Worm (Caenorhabditis elegans): ENCODE measurements around the gene K05F1.1.
"Not testable (repeated sequence)": the region's sequence is repeated elsewhere in the genome, so short reads cannot be mapped to it uniquely, and the experiment has no call there.

The K05F1.1 gene

ce11 chrII:5805303-5805702, 4.1 kb downstream of the K05F1.1 start, which contains the start of gene K05F1.10:
Gene K05F1.10 (minus strand): TSS chrII:5805473.
- TF ChIP-seq crh-2 (tag; optimal IDR thresholded peaks at IDR 0.05) = peak; percentile 17
- TF ChIP-seq ztf-1 (GFP tag; conservative IDR thresholded peaks at IDR 0.05) = no peak

- TF ChIP-seq fos-1 (tag; optimal IDR thresholded peaks at IDR 0.05) = peak; percentile 80
- no peak for TF ChIP-seq egl-27 (tag; optimal IDR thresholded peaks at IDR 0.05)
- peak; percentile 10 for TF ChIP-seq gmeb-1 (tag; optimal IDR thresholded peaks at IDR 0.05)
- TF ChIP-seq crh-2 (tag; optimal IDR thresholded peaks at IDR 0.05) = peak; percentile 17
These were observed 5.4 kb downstream of the K05F1.1 start for ce11 chrII:5806563-5806962.

- TF ChIP-seq sma-3 (GFP tag; optimal IDR thresholded peaks at IDR 0.05) = no peak
- TF ChIP-seq nhr-23 (tag; optimal IDR thresholded peaks at IDR 0.05) = no peak
- no peak for TF ChIP-seq dmd-4 (tag; optimal IDR thresholded peaks at IDR 0.05)
- TF ChIP-seq sem-4 (tag; optimal IDR thresholded peaks at IDR 0.05) = no peak
- no peak for TF ChIP-seq R02D3.7 (tag; optimal IDR thresholded peaks at IDR 0.05)
- TF ChIP-seq zag-1 (tag; optimal IDR thresholded peaks at IDR 0.05) = no peak
- TF ChIP-seq mdl-1 (tag; optimal IDR thresholded peaks at IDR 0.05) = no peak
These were observed 9.0 kb downstream of the K05F1.1 start, which contains the start of the genes msp-64 and ZK1248.5 for ce11 chrII:5810230-5810629. Gene msp-64 (minus strand): TSS chrII:5810330. Gene ZK1248.5 (plus strand): TSS chrII:5810514.

- TF ChIP-seq ztf-4, ztf-11, lsy-2 (tag; optimal IDR thresholded peaks at IDR 0.05): not testable (repeated sequence)
These were observed 14.2 kb downstream of the K05F1.1 start, which contains the start of gene wago-5 for ce11 chrII:5815382-5815781. Gene wago-5 (minus strand): TSS chrII:5815482.

- no peak for TF ChIP-seq skn-1 (tag; optimal IDR thresholded peaks at IDR 0.05)
- TF ChIP-seq mdl-1 (tag; optimal IDR thresholded peaks at IDR 0.05) = no peak
- TF ChIP-seq R02D3.7 (tag; optimal IDR thresholded peaks at IDR 0.05) = no peak
These were observed 15.2 kb downstream of the K05F1.1 start, which contains the start of gene ZK1248.20 for ce11 chrII:5816346-5816745. Gene ZK1248.20 (plus strand): TSS chrII:5816646.

- TF ChIP-seq elt-1 (tag; optimal IDR thresholded peaks at IDR 0.05) (no peak), alr-1 (tag; optimal IDR thresholded peaks at IDR 0.05) (no peak), mdl-1 (tag; optimal IDR thresholded peaks at IDR 0.05) (no peak), nhr-237 (tag; optimal IDR thresholded peaks at IDR 0.05) (no peak), nhr-6 (tag; optimal IDR thresholded peaks at IDR 0.05) (no peak), nhr-11 (tag; optimal IDR thresholded peaks at IDR 0.05) (no peak), sma-3 (GFP tag; optimal IDR thresholded peaks at IDR 0.05) (no peak)
These were observed 17.1 kb downstream of the K05F1.1 start, which contains the start of gene ZK1248.4 for ce11 chrII:5818298-5818697. Gene ZK1248.4 (plus strand): TSS chrII:5818598.

- TF ChIP-seq R02D3.7 (tag; optimal IDR thresholded peaks at IDR 0.05) (no peak), sma-3 (GFP tag; optimal IDR thresholded peaks at IDR 0.05) (peak; percentile 16), sma-9 (GFP tag; optimal IDR thresholded peaks at IDR 0.05) (peak; percentile 12), sma-9 (tag; optimal IDR thresholded peaks at IDR 0.05) (no peak), ztf-11 (tag; optimal IDR thresholded peaks at IDR 0.05) (no peak), unc-55 (GFP tag; optimal IDR thresholded peaks at IDR 0.05) (peak; percentile 71)
These were observed 18.5 kb downstream of the K05F1.1 start for ce11 chrII:5819655-5820054.

- peak; percentile 36 for TF ChIP-seq crh-2 (tag; optimal IDR thresholded peaks at IDR 0.05)
- TF ChIP-seq blmp-1 (tag; optimal IDR thresholded peaks at IDR 0.05; ENCODE audit: insufficient read depth) = no peak
- TF ChIP-seq ztf-4 (tag; optimal IDR thresholded peaks at IDR 0.05) = no peak
- no peak for TF ChIP-seq Y55F3AM.14 (GFP tag; optimal IDR thresholded peaks at IDR 0.05)
- TF ChIP-seq nhr-21 (tag; optimal IDR thresholded peaks at IDR 0.05) = no peak
- TF ChIP-seq unc-55 (GFP tag; optimal IDR thresholded peaks at IDR 0.05) = peak; percentile 40
- peak; percentile 5 for TF ChIP-seq nhr-129 (tag; optimal IDR thresholded peaks at IDR 0.05)
- TF ChIP-seq lin-11 (tag; optimal IDR thresholded peaks at IDR 0.05) = no peak
- TF ChIP-seq C34F6.9 (tag; optimal IDR thresholded peaks at IDR 0.05) = peak; percentile 24
- TF ChIP-seq egl-27 (tag; optimal IDR thresholded peaks at IDR 0.05) = no peak
- TF ChIP-seq lsy-2 (tag; optimal IDR thresholded peaks at IDR 0.05) = peak in 1 of 2 experiments; percentile 31
These were observed 19.1 kb downstream of the K05F1.1 start, which contains the start of gene ehs-1 for ce11 chrII:5820282-5820762. Gene ehs-1 (plus strand): TSS chrII:5820712.

All from whole organism, L2 larva.